Worm (Caenorhabditis elegans) whole organism, early embryonic: ENCODE data around the gene pir-2.

Experiments used
- F13C5.2 ChIP-seq: sonication (generic microtip); optimal IDR thresholded peaks from 2 replicates; lab custom pipeline; 2017; ENCODE audit warnings: mild to moderate bottlenecking, missing genetic modification characterization, inconsistent platforms, missing compliant biosample characterization
- aly-1 ChIP-seq: sonication (generic microtip); optimal IDR thresholded peaks from 2 replicates; lab custom pipeline; 2016; ENCODE audit warnings: missing genetic modification characterization, missing compliant biosample characterization
- ama-1 ChIP-seq: fragments of 150-350 bp; optimal IDR thresholded peaks from 2 replicates; lab custom pipeline; 2014
- ceh-13 ChIP-seq: fragments of 200-800 bp; sonication (Bioruptor generic); optimal IDR thresholded peaks from 2 replicates; lab custom pipeline; 2018; ENCODE audit warnings: mild to moderate bottlenecking, missing genetic modification characterization, missing compliant biosample characterization
- flt-1 ChIP-seq: fragments of 200-800 bp; sonication (Bioruptor generic); IDR thresholded peaks from 2 replicates; pipeline ENCODE4 v1.3.6; 2022; ENCODE audit warnings: missing genetic modification characterization, missing compliant biosample characterization
- hmbx-1 ChIP-seq: sonication (generic microtip); optimal IDR thresholded peaks from 2 replicates; lab custom pipeline; 2016; ENCODE audit warnings: mild to moderate bottlenecking, missing genetic modification characterization, missing compliant biosample characterization
- hmg-4 ChIP-seq: fragments of 200-800 bp; sonication (Bioruptor generic); optimal IDR thresholded peaks from 2 replicates; lab custom pipeline; 2018; ENCODE audit warnings: mild to moderate bottlenecking, missing genetic modification characterization, missing compliant biosample characterization
- hnd-1 ChIP-seq: sonication (generic microtip); optimal IDR thresholded peaks from 2 replicates; lab custom pipeline; 2016; ENCODE audit warnings: missing genetic modification characterization, missing compliant biosample characterization
- sea-1 ChIP-seq: fragments of 200-800 bp; sonication (Bioruptor generic); conservative IDR thresholded peaks from 2 replicates; pipeline ENCODE4 v1.3.6; 2022; ENCODE audit warnings: missing genetic modification characterization, missing compliant biosample characterization
- tbx-11 ChIP-seq: fragments of 200-800 bp; sonication (Bioruptor generic); IDR thresholded peaks from 2 replicates; pipeline ENCODE4 v1.3.6; 2022; ENCODE audit warnings: missing genetic modification characterization, missing compliant biosample characterization
- tbx-37 ChIP-seq: fragments of 200-800 bp; sonication (Bioruptor generic); conservative IDR thresholded peaks from 2 replicates; pipeline ENCODE4 v1.3.6; 2022; ENCODE audit warnings: missing genetic modification reagents, missing genetic modification characterization, missing compliant biosample characterization
- tra-4 ChIP-seq: sonication (generic microtip); optimal IDR thresholded peaks from 2 replicates; lab custom pipeline; 2017; ENCODE audit warnings: missing genetic modification characterization, missing compliant biosample characterization

ce11 chrIII:9489798-9490197 is 46.4 kb upstream of the pir-2 start:
- TF ChIP-seq F13C5.2 (no peak), hmg-4 (no peak), ama-1 (lab: Kevin White, UChicago) (no peak), tbx-11 (no peak), tbx-37 (GFP tag; lab: Robert Waterston, UW) (no peak), tra-4 (tag; lab: Kevin White, UChicago) (no peak), sea-1 (no peak), hmbx-1 (tag; lab: Kevin White, UChicago) (no peak), ceh-13 (GFP tag; lab: Kevin White, UChicago) (no peak), flt-1 (no peak), aly-1 (no peak), hnd-1 (tag; lab: Kevin White, UChicago) (no peak)
